Worm (Caenorhabditis elegans): ENCODE measurements around the gene D1025.1.

D1025.1 gene

DNA sequence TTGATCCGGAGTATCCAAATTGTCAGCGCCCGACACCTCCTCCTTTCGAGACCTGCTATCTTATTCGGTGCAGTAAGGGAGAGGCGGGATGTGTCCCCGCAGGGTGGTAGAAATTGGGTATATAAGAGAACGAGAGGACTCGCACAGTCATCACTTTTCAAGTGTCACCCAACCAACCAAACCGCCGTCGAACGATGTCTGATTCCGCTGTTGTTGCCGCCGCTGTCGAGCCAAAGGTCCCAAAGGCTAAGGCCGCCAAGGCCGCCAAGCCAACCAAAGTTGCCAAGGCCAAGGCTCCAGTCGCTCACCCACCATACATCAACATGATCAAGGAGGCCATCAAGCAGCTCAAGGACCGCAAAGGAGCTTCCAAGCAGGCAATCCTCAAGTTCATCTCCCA, 30.6 kb upstream of the D1025.1 start, which contains the start of gene his-24 (continued):
- TF ChIP-seq unc-55 (GFP tag; optimal IDR thresholded peaks at IDR 0.05) (peak; percentile 76), unc-39 (tag; optimal IDR thresholded peaks at IDR 0.05) (no peak), ama-1 (optimal IDR thresholded peaks at IDR 0.05) (peak; percentile 26), mdl-1 (tag; optimal IDR thresholded peaks at IDR 0.05) (peak in 1 of 2 experiments; percentile 32), nhr-10 (tag; optimal IDR thresholded peaks at IDR 0.05) (no peak), nhr-6 (tag; optimal IDR thresholded peaks at IDR 0.05) (peak; percentile 48), nhr-21 (tag; optimal IDR thresholded peaks at IDR 0.05) (peak; percentile 53), sma-9 (GFP tag; optimal IDR thresholded peaks at IDR 0.05) (peak; percentile 87), sma-9 (tag; optimal IDR thresholded peaks at IDR 0.05) (no peak), nhr-77 (tag; optimal IDR thresholded peaks at IDR 0.05) (no peak), gmeb-1 (tag; optimal IDR thresholded peaks at IDR 0.05) (peak; percentile 55), Y55F3AM.14 (GFP tag; optimal IDR thresholded peaks at IDR 0.05) (no peak), ztf-11 (tag; optimal IDR thresholded peaks at IDR 0.05) (no peak)

DNA sequence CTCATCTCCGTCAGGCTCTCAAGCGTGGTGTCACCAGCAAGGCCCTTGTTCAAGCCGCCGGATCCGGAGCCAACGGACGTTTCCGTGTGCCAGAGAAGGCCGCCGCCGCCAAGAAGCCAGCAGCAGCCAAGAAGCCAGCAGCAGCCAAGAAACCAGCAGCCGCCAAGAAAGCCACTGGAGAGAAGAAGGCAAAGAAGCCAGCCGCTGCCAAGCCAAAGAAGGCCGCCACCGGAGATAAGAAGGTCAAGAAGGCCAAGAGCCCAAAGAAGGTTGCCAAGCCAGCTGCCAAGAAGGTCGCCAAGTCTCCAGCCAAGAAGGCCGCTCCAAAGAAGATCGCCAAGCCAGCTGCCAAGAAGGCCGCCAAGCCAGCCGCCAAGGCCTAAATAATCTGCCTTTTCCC, 30.1 kb upstream of the D1025.1 start:
- TF ChIP-seq gmeb-1 (tag; optimal IDR thresholded peaks at IDR 0.05) (no peak), nhr-25 (tag; optimal IDR thresholded peaks at IDR 0.05) (no peak), ceh-82 (tag; optimal IDR thresholded peaks at IDR 0.05) (no peak), sma-9 (GFP tag; optimal IDR thresholded peaks at IDR 0.05) (no peak), sma-9 (tag; optimal IDR thresholded peaks at IDR 0.05) (no peak), egl-27 (tag; optimal IDR thresholded peaks at IDR 0.05) (no peak), snpc-4 (tag; optimal IDR thresholded peaks at IDR 0.05) (no peak), ztf-4 (tag; optimal IDR thresholded peaks at IDR 0.05) (no peak), R02D3.7 (tag; optimal IDR thresholded peaks at IDR 0.05) (no peak)

DNA sequence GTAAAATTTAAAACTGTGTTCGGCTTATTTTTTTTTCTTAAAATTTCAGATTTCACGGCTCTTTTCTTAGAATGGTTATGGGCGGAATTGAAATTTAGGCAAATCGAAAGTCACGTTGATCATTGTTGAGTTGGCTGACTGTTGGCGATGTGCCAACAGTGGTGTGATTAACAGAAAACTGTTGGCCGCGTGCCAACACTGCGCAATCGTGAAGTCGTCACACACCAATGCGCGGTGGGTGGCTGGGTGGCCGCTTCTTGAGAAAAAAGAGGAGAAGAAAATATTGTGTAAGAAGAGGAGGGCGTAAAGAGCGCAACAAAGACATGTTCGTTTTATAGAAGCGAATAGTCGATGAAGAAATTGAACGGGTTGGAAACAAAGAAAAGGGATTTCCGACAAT, 29.5 kb upstream of the D1025.1 start:
- TF ChIP-seq sem-4 (tag; optimal IDR thresholded peaks at IDR 0.05) (no peak), ceh-16 (tag; optimal IDR thresholded peaks at IDR 0.05) (peak; percentile 61), nhr-25 (tag; optimal IDR thresholded peaks at IDR 0.05) (peak; percentile 64)

DNA sequence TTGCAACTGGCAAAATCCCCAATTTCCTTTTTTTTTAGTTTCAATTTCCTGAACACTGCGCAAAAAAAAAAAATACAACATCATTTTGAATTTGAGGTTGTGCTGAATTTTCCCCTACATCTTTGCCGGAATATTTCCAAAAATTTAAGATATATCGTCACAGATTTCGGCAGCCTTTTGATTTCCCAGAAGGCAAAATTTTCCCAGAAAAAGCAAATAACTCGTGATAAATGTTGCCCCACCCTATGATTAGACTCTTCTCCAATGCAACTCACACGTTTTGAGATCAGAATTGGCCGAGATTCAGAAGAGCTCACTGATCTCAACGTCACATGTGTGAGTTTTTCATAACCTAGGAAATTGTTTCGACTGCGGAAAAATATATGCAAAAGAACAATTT, 28.1 kb upstream of the D1025.1 start:
- TF ChIP-seq F13H6.1 (tag; optimal IDR thresholded peaks at IDR 0.05) (no peak), nhr-10 (tag; optimal IDR thresholded peaks at IDR 0.05) (no peak), elt-3 (tag; optimal IDR thresholded peaks at IDR 0.05) (no peak), unc-55 (GFP tag; optimal IDR thresholded peaks at IDR 0.05) (no peak), lin-13 (GFP tag; optimal IDR thresholded peaks at IDR 0.05) (no peak)

DNA sequence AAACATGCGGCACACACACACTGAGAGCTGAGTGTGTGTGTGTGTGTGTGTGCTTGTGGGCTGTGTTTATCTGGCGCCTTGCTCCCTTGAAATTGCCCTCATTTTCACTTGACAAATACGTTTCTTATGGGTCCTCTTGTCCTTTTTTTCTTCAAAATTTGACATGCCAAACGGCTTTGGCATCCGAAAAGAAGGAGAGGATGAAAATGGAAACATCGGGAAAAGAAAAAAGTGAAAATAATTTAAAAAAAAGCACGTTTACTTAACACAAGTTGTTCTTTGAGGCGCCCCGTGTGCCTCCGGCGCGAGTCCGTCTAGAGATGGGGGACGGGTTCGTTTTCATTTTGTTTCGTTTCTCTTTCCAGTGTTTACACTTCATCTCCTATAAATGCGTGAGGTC, 25.5 kb upstream of the D1025.1 start:
- TF ChIP-seq C34F6.9 (tag; optimal IDR thresholded peaks at IDR 0.05): peak; percentile 7
- TF ChIP-seq ztf-11 (tag; optimal IDR thresholded peaks at IDR 0.05): no peak
- TF ChIP-seq nhr-129 (tag; optimal IDR thresholded peaks at IDR 0.05): peak; percentile 15
- TF ChIP-seq sem-4 (tag; optimal IDR thresholded peaks at IDR 0.05): no peak

ce11 chrX:14495785-14496184, 24.8 kb upstream of the D1025.1 start, which contains the start of gene ztf-14:
ztf-14 (plus strand) TSS chrX:14496085.
- TF ChIP-seq nhr-12 (tag; optimal IDR thresholded peaks at IDR 0.05) (no peak), unc-39 (tag; optimal IDR thresholded peaks at IDR 0.05) (no peak), nhr-10 (tag; optimal IDR thresholded peaks at IDR 0.05) (no peak)

DNA sequence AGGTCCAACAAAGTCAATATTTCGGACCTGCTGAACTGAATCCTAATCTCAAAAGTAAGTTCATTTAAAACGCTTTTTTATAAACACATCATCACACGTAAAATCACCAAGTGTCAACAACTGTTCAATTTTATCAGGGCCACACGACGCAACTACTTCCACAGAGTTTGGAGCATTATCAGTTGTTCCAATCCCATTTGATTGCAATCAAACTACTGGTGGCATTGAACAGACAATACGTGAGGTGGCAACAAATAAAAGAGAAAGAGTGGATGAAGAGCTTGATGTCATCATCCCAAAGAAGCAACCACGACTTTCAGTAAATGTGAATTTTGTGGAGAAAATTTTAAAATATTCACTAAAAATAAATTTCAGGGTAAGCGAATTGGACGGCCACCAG, 24.0 kb upstream of the D1025.1 start:
- TF ChIP-seq nhr-21 (tag; optimal IDR thresholded peaks at IDR 0.05): no peak
- TF ChIP-seq ztf-1 (GFP tag; conservative IDR thresholded peaks at IDR 0.05): no peak
- no peak for TF ChIP-seq lin-13 (GFP tag; optimal IDR thresholded peaks at IDR 0.05)
- TF ChIP-seq elt-1 (tag; optimal IDR thresholded peaks at IDR 0.05): no peak
- TF ChIP-seq lsy-2 (tag; optimal IDR thresholded peaks at IDR 0.05): peak in 1 of 2 experiments; percentile 35
- TF ChIP-seq ZK546.5 (tag; optimal IDR thresholded peaks at IDR 0.05): no peak
- TF ChIP-seq C34F6.9 (tag; optimal IDR thresholded peaks at IDR 0.05): no peak
- no peak for TF ChIP-seq crh-2 (tag; optimal IDR thresholded peaks at IDR 0.05)
- peak; percentile 20 for TF ChIP-seq nhr-129 (tag; optimal IDR thresholded peaks at IDR 0.05)
- peak; percentile 49 for TF ChIP-seq sma-9 (GFP tag; optimal IDR thresholded peaks at IDR 0.05)
- TF ChIP-seq sma-9 (tag; optimal IDR thresholded peaks at IDR 0.05): no peak
- no peak for TF ChIP-seq elt-3 (tag; optimal IDR thresholded peaks at IDR 0.05)
- no peak for TF ChIP-seq aly-2 (tag; optimal IDR thresholded peaks at IDR 0.05)
- TF ChIP-seq nhr-25 (tag; optimal IDR thresholded peaks at IDR 0.05): no peak
- no peak for TF ChIP-seq nhr-237 (tag; optimal IDR thresholded peaks at IDR 0.05)
- no peak for TF ChIP-seq snpc-4 (tag; optimal IDR thresholded peaks at IDR 0.05)
- TF ChIP-seq mbf-1 (tag; optimal IDR thresholded peaks at IDR 0.05): no peak
- no peak for TF ChIP-seq unc-62 (GFP tag; optimal IDR thresholded peaks at IDR 0.05)
- no peak for TF ChIP-seq mab-5 (tag; optimal IDR thresholded peaks at IDR 0.05)
- TF ChIP-seq nhr-6 (tag; optimal IDR thresholded peaks at IDR 0.05): no peak
- TF ChIP-seq unc-55 (GFP tag; optimal IDR thresholded peaks at IDR 0.05): no peak

All from whole organism, L2 larva.